Fruit fly (Drosophila melanogaster) whole organism, embryonic: ENCODE results near the gene corn.

Experiments used
- CG11695 ChIP-seq: fragments of 200-800 bp; sonication (Bioruptor generic); IDR thresholded peaks from 3 replicates; pipeline ENCODE4 v1.3.6; 2022; ENCODE audit warnings: missing biosample characterization, missing genetic modification characterization
- CG11723 ChIP-seq: fragments of 200-800 bp; sonication (Bioruptor generic); optimal IDR thresholded peaks from 2 replicates; lab custom pipeline; 2017; ENCODE audit warnings: missing biosample characterization, mild to moderate bottlenecking, missing genetic modification characterization
- CG12219 ChIP-seq: fragments of 200-800 bp; sonication (Bioruptor generic); optimal IDR thresholded peaks from 3 replicates; lab custom pipeline; 2018; ENCODE audit warnings: missing biosample characterization, mild to moderate bottlenecking, missing genetic modification characterization
- CG12236 ChIP-seq: fragments of 200-800 bp; sonication (Bioruptor generic); optimal IDR thresholded peaks from 2 replicates; lab custom pipeline; 2016; ENCODE audit warnings: missing biosample characterization, missing genetic modification characterization
- CG13287 ChIP-seq: fragments of 200-800 bp; sonication (Bioruptor generic); IDR thresholded peaks from 2 replicates; pipeline ENCODE4 v1.3.6; 2022; ENCODE audit warnings: missing biosample characterization, missing genetic modification characterization; ENCODE audit not compliant: partially characterized antibody
- CG14710 ChIP-seq: fragments of 200-800 bp; sonication (Bioruptor generic); optimal IDR thresholded peaks from 3 replicates; lab custom pipeline; 2019; ENCODE audit warnings: missing biosample characterization, mild to moderate bottlenecking, missing genetic modification characterization, moderate library complexity
- CG2129 ChIP-seq: fragments of 200-800 bp; sonication (Bioruptor generic); IDR thresholded peaks from 2 replicates; pipeline ENCODE4 v1.3.6; 2022; ENCODE audit warnings: missing biosample characterization, missing genetic modification characterization; ENCODE audit not compliant: partially characterized antibody
- CG2678 ChIP-seq: fragments of 200-800 bp; sonication (Bioruptor generic); optimal IDR thresholded peaks from 3 replicates; lab custom pipeline; 2019; ENCODE audit warnings: missing biosample characterization, mild to moderate bottlenecking, missing genetic modification characterization, moderate library complexity
- CG2875 ChIP-seq: fragments of 200-800 bp; sonication (Bioruptor generic); optimal IDR thresholded peaks from 2 replicates; lab custom pipeline; 2017; ENCODE audit warnings: missing biosample characterization, mild to moderate bottlenecking, missing genetic modification characterization, missing genetic modification reagents
- CG31388 ChIP-seq: fragments of 200-800 bp; sonication (Bioruptor generic); optimal IDR thresholded peaks from 2 replicates; lab custom pipeline; 2016; ENCODE audit warnings: missing biosample characterization, missing genetic modification characterization
- CG42726 ChIP-seq: fragments of 200-800 bp; sonication (Bioruptor generic); IDR thresholded peaks from 2 replicates; pipeline ENCODE4 v1.3.6; 2022; ENCODE audit warnings: missing biosample characterization, missing genetic modification characterization; ENCODE audit not compliant: partially characterized antibody
- CG6683 ChIP-seq: fragments of 200-800 bp; sonication (Bioruptor generic); optimal IDR thresholded peaks from 2 replicates; lab custom pipeline; 2017; ENCODE audit warnings: missing biosample characterization, mild to moderate bottlenecking, missing genetic modification characterization, missing genetic modification reagents
- CG8478 ChIP-seq: fragments of >200 bp; optimal IDR thresholded peaks from 2 replicates; lab custom pipeline; 2018
- CG8765 ChIP-seq: fragments of 200-800 bp; sonication (Bioruptor generic); IDR thresholded peaks from 2 replicates; pipeline ENCODE4 v1.3.6; 2022; ENCODE audit warnings: missing biosample characterization, missing genetic modification characterization
- CG9609 ChIP-seq: fragments of 200-800 bp; sonication (Bioruptor generic); optimal IDR thresholded peaks from 3 replicates; lab custom pipeline; 2016; ENCODE audit warnings: missing biosample characterization, missing genetic modification characterization
- CrebB ChIP-seq: fragments of 200-800 bp; sonication (Bioruptor generic); optimal IDR thresholded peaks from 3 replicates; lab custom pipeline; 2018; ENCODE audit warnings: missing biosample characterization, mild to moderate bottlenecking, missing genetic modification characterization
- Deaf1 ChIP-seq: fragments of 200-800 bp; optimal IDR thresholded peaks from 3 replicates; lab custom pipeline; 2019; ENCODE audit warnings: missing biosample characterization, mild to moderate bottlenecking, missing genetic modification characterization, moderate library complexity
- E2f2 ChIP-seq: fragments of 200-800 bp; sonication (Bioruptor generic); IDR thresholded peaks from 2 replicates; pipeline ENCODE4 v1.3.6; 2022; ENCODE audit warnings: missing biosample characterization, missing genetic modification characterization
- Fer1 ChIP-seq: fragments of 200-800 bp; sonication (Bioruptor generic); optimal IDR thresholded peaks from 2 replicates; lab custom pipeline; 2017; ENCODE audit warnings: missing biosample characterization, mild to moderate bottlenecking, missing genetic modification characterization
- Fer3 ChIP-seq: fragments of 200-800 bp; sonication (Bioruptor generic); optimal IDR thresholded peaks from 2 replicates; lab custom pipeline; 2018; ENCODE audit warnings: missing biosample characterization, mild to moderate bottlenecking, missing genetic modification characterization, moderate library complexity
- H15 ChIP-seq: fragments of 200-800 bp; sonication (Bioruptor generic); IDR thresholded peaks from 3 replicates; pipeline ENCODE4 v1.3.6; 2022; ENCODE audit warnings: missing biosample characterization, missing genetic modification characterization
- Hand ChIP-seq: fragments of 200-800 bp; sonication (Bioruptor generic); optimal IDR thresholded peaks from 2 replicates; lab custom pipeline; 2017; ENCODE audit warnings: mild to moderate bottlenecking, missing biosample characterization, missing genetic modification reagents, missing genetic modification characterization
- HmgD ChIP-seq: fragments of 200-800 bp; sonication (Bioruptor generic); optimal IDR thresholded peaks from 3 replicates; lab custom pipeline; 2016; ENCODE audit warnings: missing biosample characterization, missing genetic modification characterization
- Hr3 ChIP-seq: fragments of 200-800 bp; sonication (Bioruptor generic); optimal IDR thresholded peaks from 3 replicates; lab custom pipeline; 2016; ENCODE audit warnings: missing biosample characterization, missing genetic modification characterization
- Mrtf ChIP-seq: fragments of 200-800 bp; sonication (Bioruptor generic); IDR thresholded peaks from 3 replicates; pipeline ENCODE4 v1.3.6; 2022; ENCODE audit warnings: missing biosample characterization, missing genetic modification characterization
- Nf-YB ChIP-seq: fragments of 200-800 bp; sonication (Bioruptor generic); optimal IDR thresholded peaks from 3 replicates; lab custom pipeline; 2019; ENCODE audit warnings: missing biosample characterization, mild to moderate bottlenecking, missing genetic modification characterization, moderate library complexity
- PHDP ChIP-seq: fragments of 200-800 bp; sonication (Bioruptor generic); optimal IDR thresholded peaks from 3 replicates; lab custom pipeline; 2018; ENCODE audit warnings: missing biosample characterization, mild to moderate bottlenecking, missing genetic modification characterization, moderate library complexity
- Ravus ChIP-seq: fragments of 200-800 bp; sonication (Bioruptor generic); IDR thresholded peaks from 2 replicates; pipeline ENCODE4 v1.3.6; 2022; ENCODE audit warnings: missing biosample characterization, missing genetic modification characterization
- Scr ChIP-seq: fragments of 200-800 bp; sonication (Bioruptor generic); IDR thresholded peaks from 2 replicates; pipeline ENCODE4 v1.3.6; 2022; ENCODE audit warnings: missing biosample characterization, missing genetic modification characterization; ENCODE audit not compliant: partially characterized antibody
- Ssrp ChIP-seq: fragments of 200-800 bp; sonication (Bioruptor generic); optimal IDR thresholded peaks from 2 replicates; lab custom pipeline; 2018; ENCODE audit warnings: missing biosample characterization, mild to moderate bottlenecking, missing genetic modification characterization, moderate library complexity
- TFAM ChIP-seq: fragments of 200-800 bp; sonication (Bioruptor generic); optimal IDR thresholded peaks from 2 replicates; lab custom pipeline; 2017; ENCODE audit warnings: missing biosample characterization, missing genetic modification characterization, inconsistent platforms
- bbx ChIP-seq: fragments of 200-800 bp; sonication (Bioruptor generic); IDR thresholded peaks from 2 replicates; pipeline ENCODE4 v1.3.6; 2022; ENCODE audit warnings: missing biosample characterization, missing genetic modification characterization; ENCODE audit not compliant: partially characterized antibody
- cwo ChIP-seq: fragments of 200-800 bp; sonication (Bioruptor generic); optimal IDR thresholded peaks from 3 replicates; lab custom pipeline; 2017; ENCODE audit warnings: missing biosample characterization, missing genetic modification characterization, mild to moderate bottlenecking, moderate library complexity, missing genetic modification reagents
- dan ChIP-seq: fragments of 200-800 bp; sonication (Bioruptor generic); IDR thresholded peaks from 2 replicates; pipeline ENCODE4 v1.3.6; 2022; ENCODE audit warnings: missing biosample characterization, missing genetic modification characterization
- dmrt11E ChIP-seq: fragments of 200-800 bp; sonication (Bioruptor generic); optimal IDR thresholded peaks from 3 replicates; lab custom pipeline; 2018; ENCODE audit warnings: missing biosample characterization, mild to moderate bottlenecking, missing genetic modification characterization, moderate library complexity
- en ChIP-seq: fragments of 200-800 bp; sonication (Bioruptor generic); optimal IDR thresholded peaks from 2 replicates; lab custom pipeline; 2016; ENCODE audit warnings: missing biosample characterization, missing genetic modification characterization
- eyg ChIP-seq: fragments of 200-800 bp; sonication (Bioruptor generic); optimal IDR thresholded peaks from 3 replicates; lab custom pipeline; 2016; ENCODE audit warnings: missing biosample characterization, missing genetic modification characterization
- gro ChIP-seq: fragments of 200-800 bp; sonication (Bioruptor generic); optimal IDR thresholded peaks from 2 replicates; lab custom pipeline; 2016; ENCODE audit warnings: missing biosample characterization, missing genetic modification characterization
- jing ChIP-seq: fragments of 200-800 bp; sonication (Bioruptor generic); optimal IDR thresholded peaks from 2 replicates; lab custom pipeline; 2018; ENCODE audit warnings: missing biosample characterization, mild to moderate bottlenecking, missing genetic modification characterization
- otp ChIP-seq: fragments of 200-800 bp; sonication (Bioruptor generic); IDR thresholded peaks from 3 replicates; pipeline ENCODE4, ENCODE4 v1.3.6; 2022; ENCODE audit warnings: missing biosample characterization, missing genetic modification characterization
- pb ChIP-seq: fragments of 200-800 bp; sonication (Bioruptor generic); optimal IDR thresholded peaks from 3 replicates; lab custom pipeline; 2016; ENCODE audit warnings: missing biosample characterization, missing genetic modification characterization
- repo ChIP-seq: fragments of 200-800 bp; sonication (Bioruptor generic); optimal IDR thresholded peaks from 2 replicates; lab custom pipeline; 2016; ENCODE audit warnings: missing biosample characterization, missing genetic modification characterization
- salm ChIP-seq: fragments of 200-800 bp; sonication (Bioruptor generic); optimal IDR thresholded peaks from 2 replicates; lab custom pipeline; 2018; ENCODE audit warnings: missing biosample characterization, mild to moderate bottlenecking, missing genetic modification characterization
- scrt ChIP-seq: fragments of 200-800 bp; sonication (Bioruptor generic); optimal IDR thresholded peaks from 2 replicates; lab custom pipeline; 2018; ENCODE audit warnings: missing biosample characterization, mild to moderate bottlenecking, missing genetic modification characterization, moderate library complexity
- sens-2 ChIP-seq: fragments of 200-800 bp; sonication (Bioruptor generic); IDR thresholded peaks from 2 replicates; pipeline ENCODE4 v1.3.6; 2022; ENCODE audit warnings: missing biosample characterization, missing genetic modification characterization
- tin ChIP-seq: fragments of 200-800 bp; sonication (Bioruptor generic); optimal IDR thresholded peaks from 3 replicates; lab custom pipeline; 2016; ENCODE audit warnings: missing biosample characterization, missing genetic modification characterization
- tx ChIP-seq: fragments of 200-800 bp; sonication (Bioruptor generic); optimal IDR thresholded peaks from 2 replicates; lab custom pipeline; 2016; ENCODE audit warnings: missing biosample characterization, missing genetic modification characterization

The corn gene

DNA sequence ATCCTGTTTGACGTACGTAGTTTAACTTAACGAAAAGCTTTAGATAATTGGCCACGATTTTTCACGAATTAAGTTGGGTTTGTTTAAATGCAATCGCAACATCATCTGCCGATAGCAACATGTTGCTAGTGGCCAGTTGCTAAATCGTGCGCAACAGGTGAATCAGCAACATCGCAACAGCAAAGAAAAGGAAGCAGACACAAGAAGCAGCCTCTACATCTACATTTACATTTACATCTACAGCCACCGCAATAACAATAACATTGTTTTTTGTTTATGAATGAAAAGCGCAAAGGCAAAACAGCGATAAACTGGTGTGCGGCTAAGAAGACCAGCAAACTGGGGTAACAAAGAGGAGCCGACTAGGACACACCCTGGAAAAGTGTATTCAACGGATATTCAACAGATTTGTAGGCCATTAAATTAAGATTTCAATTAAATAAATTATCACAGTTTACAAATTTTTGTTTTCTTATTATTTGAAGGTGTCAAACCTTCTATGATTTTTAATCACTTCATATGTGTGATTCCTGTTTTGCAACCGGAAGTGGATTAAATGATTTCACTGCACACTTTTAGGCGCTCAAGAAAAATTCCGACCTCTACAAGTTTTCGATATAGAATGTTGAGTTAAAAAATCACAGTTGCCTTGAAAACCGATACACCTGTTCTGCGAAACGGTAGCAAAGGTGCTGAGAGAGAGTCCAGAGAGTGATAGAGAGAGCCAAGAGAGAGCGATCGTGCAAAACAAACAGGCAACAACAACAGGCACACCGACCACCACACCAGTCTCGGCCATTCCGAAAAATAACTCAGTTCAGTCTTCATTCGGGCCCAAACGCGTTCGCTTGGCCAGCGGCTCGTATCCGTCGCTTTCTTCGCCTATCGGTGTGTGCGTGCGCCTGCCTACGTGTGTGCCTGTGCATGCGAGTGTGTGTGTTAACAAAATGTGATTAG is 22.9 kb downstream of the corn start, which contains the start of gene melt (continued):
- TF ChIP-seq tin (GFP tag; lab: Kevin White, UChicago), result peak; percentile 83
- TF ChIP-seq CG2678 (tag; lab: Kevin White, UChicago), result peak; percentile 93
- TF ChIP-seq CG14710, result peak; percentile 87
- TF ChIP-seq CG2875, result peak; percentile 62
- 0 out of 3 replicates have a peak, but pooled peaks have one; percentile 58 for TF ChIP-seq H15 (GFP tag; lab: Robert Waterston, UW)
- TF ChIP-seq CG13287 (GFP tag; lab: Robert Waterston, UW), result peak; percentile 34; the same call in 1 of the 2 replicates
- peak; percentile 39; the same call in 1 of the 2 replicates for TF ChIP-seq dan
- TF ChIP-seq TFAM (GFP tag; lab: Kevin White, UChicago), result peak; percentile 35
- peak; percentile 73 for TF ChIP-seq Fer3 (tag; lab: Kevin White, UChicago)
- TF ChIP-seq bbx (GFP tag; lab: Robert Waterston, UW), result peak; percentile 49; the same call in 1 of the 2 replicates
- TF ChIP-seq Ssrp (tag; lab: Kevin White, UChicago), result peak; percentile 89
- TF ChIP-seq CG11723 (GFP tag; lab: Kevin White, UChicago), result peak; percentile 75
- peak; percentile 41; the same call in 1 of the 2 replicates for TF ChIP-seq CG42726
- peak; percentile 83 for TF ChIP-seq dmrt11E (tag; lab: Kevin White, UChicago)
- TF ChIP-seq en (GFP tag; lab: Kevin White, UChicago), result peak; percentile 80
- TF ChIP-seq Deaf1 (tag; lab: Kevin White, UChicago), result peak; percentile 90
- peak; percentile 81 for TF ChIP-seq tx (GFP tag; lab: Kevin White, UChicago)
- peak; percentile 71 for TF ChIP-seq CG12236
- TF ChIP-seq Scr, result no peak
- peak; percentile 49 for TF ChIP-seq salm (tag; lab: Kevin White, UChicago)
- TF ChIP-seq repo (GFP tag; lab: Kevin White, UChicago), result peak; percentile 78
- peak; percentile 62 for TF ChIP-seq otp
- peak; percentile 44 for TF ChIP-seq Ravus (GFP tag; lab: Robert Waterston, UW)
- TF ChIP-seq scrt (GFP tag; lab: Kevin White, UChicago), result peak; percentile 76
- peak; percentile 77 for TF ChIP-seq jing (GFP tag; lab: Kevin White, UChicago)
- TF ChIP-seq gro (GFP tag; lab: Kevin White, UChicago), result peak; percentile 90
- TF ChIP-seq CrebB (tag; lab: Kevin White, UChicago), result peak; percentile 1
- TF ChIP-seq CG12219 (GFP tag; lab: Kevin White, UChicago), result peak; percentile 78
- peak; percentile 64; the same call in 1 of the 2 replicates for TF ChIP-seq CG8765 (GFP tag; lab: Robert Waterston, UW)
- peak; percentile 80 for TF ChIP-seq Hand (GFP tag; lab: Kevin White, UChicago)
- peak; percentile 78 for TF ChIP-seq Nf-YB (GFP tag; lab: Kevin White, UChicago)
- peak; percentile 82 for TF ChIP-seq PHDP
- no peak for TF ChIP-seq CG2129 (GFP tag; lab: Robert Waterston, UW)
- TF ChIP-seq sens-2 (GFP tag; lab: Robert Waterston, UW), result peak; percentile 43; the same call in 1 of the 2 replicates
- TF ChIP-seq Hr3 (GFP tag; lab: Kevin White, UChicago), result peak; percentile 88
- peak; percentile 86 for TF ChIP-seq eyg (GFP tag; lab: Kevin White, UChicago)
- TF ChIP-seq pb, result peak; percentile 83
- peak; percentile 63; the same call in 2 of the 3 replicates for TF ChIP-seq Mrtf (GFP tag; lab: Robert Waterston, UW)
- peak; percentile 79 for TF ChIP-seq cwo (GFP tag; lab: Kevin White, UChicago)
- TF ChIP-seq CG8478 (lab: Kevin White, UChicago), result no peak
- TF ChIP-seq E2f2 (GFP tag; lab: Robert Waterston, UW), result peak; percentile 46
- peak; percentile 42 for TF ChIP-seq HmgD
- TF ChIP-seq CG31388 (GFP tag; lab: Kevin White, UChicago), result peak; percentile 49
- TF ChIP-seq CG11695, result peak; percentile 80
- TF ChIP-seq CG6683 (GFP tag; lab: Kevin White, UChicago), result peak; percentile 67
- peak; percentile 83 for TF ChIP-seq Fer1 (GFP tag; lab: Kevin White, UChicago)
- peak; percentile 82 for TF ChIP-seq CG9609 (GFP tag; lab: Kevin White, UChicago)
